Worm (Caenorhabditis elegans) whole organism, midembryonic: Measurements from ENCODE around the gene C46C11.4.

Experiments
- cog-1 ChIP-seq: sonication (generic microtip); optimal IDR thresholded peaks from 2 replicates; lab custom pipeline; 2016; ENCODE audit warnings: missing genetic modification characterization, missing compliant biosample characterization
- flt-1 ChIP-seq: fragments of 200-800 bp; sonication (Bioruptor generic); IDR thresholded peaks from 2 replicates; pipeline ENCODE4 v1.3.6; 2022; ENCODE audit warnings: missing genetic modification characterization, missing compliant biosample characterization
- klf-2 ChIP-seq: fragments of 200-800 bp; sonication (Bioruptor generic); conservative IDR thresholded peaks from 2 replicates; pipeline ENCODE4 v1.3.6; 2022; ENCODE audit warnings: missing genetic modification reagents, missing genetic modification characterization, missing compliant biosample characterization
- med-1 ChIP-seq: sonication (generic microtip); optimal IDR thresholded peaks from 2 replicates; lab custom pipeline; 2017; ENCODE audit warnings: missing genetic modification characterization, mild to moderate bottlenecking, missing compliant biosample characterization, antibody characterized with exemption, missing genetic modification reagents; ENCODE audit not compliant: insufficient read depth
- ref-1 ChIP-seq: fragments of 200-800 bp; sonication (Bioruptor generic); conservative IDR thresholded peaks from 2 replicates; pipeline ENCODE4 v1.3.6; 2022; ENCODE audit warnings: missing genetic modification reagents, missing genetic modification characterization, missing compliant biosample characterization
- tab-1 ChIP-seq: fragments of 200-800 bp; sonication (Bioruptor generic); IDR thresholded peaks from 2 replicates; pipeline ENCODE4 v1.3.6; 2022; ENCODE audit warnings: missing genetic modification characterization, missing compliant biosample characterization
- ztf-23 ChIP-seq: fragments of 200-800 bp; sonication (Bioruptor generic); IDR thresholded peaks from 2 replicates; pipeline ENCODE4 v1.3.6; 2022; ENCODE audit warnings: missing genetic modification reagents, missing genetic modification characterization, missing compliant biosample characterization
- ztf-29 ChIP-seq: fragments of 200-800 bp; sonication (Bioruptor generic); IDR thresholded peaks from 2 replicates; pipeline ENCODE4 v1.3.6; 2022; ENCODE audit warnings: missing genetic modification reagents, missing genetic modification characterization, missing compliant biosample characterization

ce11 chrX:4622024-4622423, 25.0 kb downstream of the C46C11.4 start, which contains the start of gene C46C11.3:
- TF ChIP-seq ztf-23 (GFP tag; lab: Robert Waterston, UW): no peak
- no peak for TF ChIP-seq tab-1 (GFP tag; lab: Robert Waterston, UW)
- TF ChIP-seq flt-1 (GFP tag; lab: Robert Waterston, UW): no peak
- no peak for TF ChIP-seq med-1
- TF ChIP-seq klf-2 (GFP tag; lab: Robert Waterston, UW): no peak
- no peak for TF ChIP-seq ref-1 (GFP tag; lab: Robert Waterston, UW)
- no peak for TF ChIP-seq cog-1 (tag; lab: Kevin White, UChicago)
- no peak for TF ChIP-seq ztf-29
